Fruit fly (Drosophila melanogaster) whole organism, embryonic: Measurements from ENCODE around the gene CG11700.
A peak's percentile ranks its signal among the peaks of the same experiment; 100 is the strongest.

Experiments used
- ATbp ChIP-seq: fragments of 200-800 bp; sonication (Bioruptor generic); optimal IDR thresholded peaks from 2 replicates; lab custom pipeline; 2017; ENCODE audit warnings: missing biosample characterization, mild to moderate bottlenecking, missing genetic modification characterization, missing genetic modification reagents
- Blimp-1 ChIP-seq: fragments of 200-800 bp; sonication (Bioruptor generic); optimal IDR thresholded peaks from 3 replicates; lab custom pipeline; 2018; ENCODE audit warnings: missing biosample characterization, missing genetic modification characterization, mild to moderate bottlenecking, moderate library complexity, missing genetic modification reagents
- CG1024 ChIP-seq: fragments of 200-800 bp; sonication (Bioruptor generic); IDR thresholded peaks from 2 replicates; pipeline ENCODE4 v1.3.6; 2022; ENCODE audit warnings: missing biosample characterization, missing genetic modification characterization
- CG10267 ChIP-seq: fragments of 200-800 bp; sonication (Bioruptor generic); optimal IDR thresholded peaks from 2 replicates; lab custom pipeline; 2018; ENCODE audit warnings: missing biosample characterization, mild to moderate bottlenecking, missing genetic modification characterization, moderate library complexity
- CG10431 ChIP-seq: fragments of 200-800 bp; sonication (Bioruptor generic); optimal IDR thresholded peaks from 3 replicates; lab custom pipeline; 2018; ENCODE audit warnings: missing biosample characterization, mild to moderate bottlenecking, missing genetic modification characterization
- CG11398 ChIP-seq: fragments of 200-800 bp; sonication (Bioruptor generic); optimal IDR thresholded peaks from 2 replicates; lab custom pipeline; 2016; ENCODE audit warnings: missing biosample characterization, missing genetic modification characterization
- CG13287 ChIP-seq: fragments of 200-800 bp; sonication (Bioruptor generic); IDR thresholded peaks from 2 replicates; pipeline ENCODE4 v1.3.6; 2022; ENCODE audit warnings: missing biosample characterization, missing genetic modification characterization; ENCODE audit not compliant: partially characterized antibody
- CG13296 ChIP-seq: fragments of 200-800 bp; sonication (Bioruptor generic); optimal IDR thresholded peaks from 3 replicates; lab custom pipeline; 2018; ENCODE audit warnings: missing biosample characterization, mild to moderate bottlenecking, missing genetic modification characterization
- CG17328 ChIP-seq: fragments of 200-800 bp; sonication (Bioruptor generic); IDR thresholded peaks from 2 replicates; pipeline ENCODE4 v1.3.6; 2022; ENCODE audit warnings: missing biosample characterization, missing genetic modification characterization
- CG1832 ChIP-seq: fragments of 200-800 bp; sonication (Bioruptor generic); optimal IDR thresholded peaks from 2 replicates; lab custom pipeline; 2017; ENCODE audit warnings: missing biosample characterization, mild to moderate bottlenecking, missing genetic modification characterization, inconsistent platforms
- CG2120 ChIP-seq: fragments of 200-800 bp; sonication (Bioruptor generic); optimal IDR thresholded peaks from 3 replicates; lab custom pipeline; 2016; ENCODE audit warnings: missing biosample characterization, missing genetic modification characterization
- CG2678 ChIP-seq: fragments of 200-800 bp; sonication (Bioruptor generic); optimal IDR thresholded peaks from 3 replicates; lab custom pipeline; 2019; ENCODE audit warnings: missing biosample characterization, mild to moderate bottlenecking, missing genetic modification characterization, moderate library complexity
- CG2712 ChIP-seq: fragments of 200-800 bp; optimal IDR thresholded peaks from 3 replicates; lab custom pipeline; 2019; ENCODE audit warnings: missing biosample characterization, mild to moderate bottlenecking, missing genetic modification characterization, moderate library complexity
- CG2875 ChIP-seq: fragments of 200-800 bp; sonication (Bioruptor generic); optimal IDR thresholded peaks from 2 replicates; lab custom pipeline; 2017; ENCODE audit warnings: missing biosample characterization, mild to moderate bottlenecking, missing genetic modification characterization, missing genetic modification reagents
- CG30403 ChIP-seq: fragments of 200-800 bp; sonication (Bioruptor generic); optimal IDR thresholded peaks from 3 replicates; lab custom pipeline; 2016; ENCODE audit warnings: missing biosample characterization, missing genetic modification characterization
- CG33557 ChIP-seq: fragments of 200-800 bp; sonication (Bioruptor generic); optimal IDR thresholded peaks from 2 replicates; lab custom pipeline; 2019; ENCODE audit warnings: missing biosample characterization, mild to moderate bottlenecking, missing genetic modification characterization, moderate library complexity
- CG4360 ChIP-seq: fragments of 200-800 bp; sonication (Bioruptor generic); IDR thresholded peaks from 2 replicates; pipeline ENCODE4 v1.3.6; 2022; ENCODE audit warnings: missing biosample characterization, missing genetic modification characterization
- CG4820 ChIP-seq: fragments of 200-800 bp; sonication (Bioruptor generic); optimal IDR thresholded peaks from 3 replicates; lab custom pipeline; 2016; ENCODE audit warnings: missing biosample characterization, missing genetic modification characterization
- CG7357 ChIP-seq: fragments of 200-800 bp; sonication (Bioruptor generic); IDR thresholded peaks from 3 replicates; pipeline ENCODE4 v1.3.6; 2022; ENCODE audit warnings: missing biosample characterization, missing genetic modification characterization
- CG7839 ChIP-seq: fragments of 200-800 bp; sonication (Bioruptor generic); optimal IDR thresholded peaks from 3 replicates; lab custom pipeline; 2018; ENCODE audit warnings: missing biosample characterization, mild to moderate bottlenecking, missing genetic modification characterization, moderate library complexity
- CG8290 ChIP-seq, 3 experiments: fragments of 200-800 bp; sonication (Bioruptor generic); optimal IDR thresholded peaks; 2 replicates each; lab custom pipeline; 2016 to 2019; ENCODE audit warnings: missing biosample characterization in 3 of 3, missing genetic modification characterization in 3 of 3, mild to moderate bottlenecking in 2 of 3, moderate library complexity in 1 of 3
- CrebB ChIP-seq: fragments of 200-800 bp; sonication (Bioruptor generic); optimal IDR thresholded peaks from 3 replicates; lab custom pipeline; 2018; ENCODE audit warnings: missing biosample characterization, mild to moderate bottlenecking, missing genetic modification characterization
- Dad ChIP-seq: fragments of 200-800 bp; sonication (Bioruptor generic); optimal IDR thresholded peaks from 3 replicates; lab custom pipeline; 2016; ENCODE audit warnings: missing biosample characterization, missing genetic modification characterization
- HLHmδ ChIP-seq: fragments of 200-800 bp; sonication (Bioruptor generic); optimal IDR thresholded peaks from 2 replicates; lab custom pipeline; 2018; ENCODE audit warnings: missing biosample characterization, mild to moderate bottlenecking, missing genetic modification characterization, moderate library complexity
- Hsf ChIP-seq: fragments of 200-800 bp; sonication (Bioruptor generic); optimal IDR thresholded peaks from 3 replicates; lab custom pipeline; 2016; ENCODE audit warnings: missing biosample characterization, missing genetic modification characterization
- Lhr ChIP-seq: fragments of 200-800 bp; sonication (Bioruptor generic); optimal IDR thresholded peaks from 3 replicates; lab custom pipeline; 2017; ENCODE audit warnings: mild to moderate bottlenecking, missing biosample characterization, missing genetic modification reagents, missing genetic modification characterization
- Meics ChIP-seq: fragments of 200-800 bp; sonication (Bioruptor generic); optimal IDR thresholded peaks from 2 replicates; lab custom pipeline; 2017; ENCODE audit warnings: missing biosample characterization, mild to moderate bottlenecking, missing genetic modification characterization
- Mrtf ChIP-seq: fragments of 200-800 bp; sonication (Bioruptor generic); IDR thresholded peaks from 3 replicates; pipeline ENCODE4 v1.3.6; 2022; ENCODE audit warnings: missing biosample characterization, missing genetic modification characterization
- NfI ChIP-seq: fragments of 200-800 bp; sonication (Bioruptor generic); optimal IDR thresholded peaks from 3 replicates; lab custom pipeline; 2018; ENCODE audit warnings: missing biosample characterization, mild to moderate bottlenecking, missing genetic modification characterization, moderate library complexity
- Oaz ChIP-seq: fragments of 200-800 bp; sonication (Bioruptor generic); IDR thresholded peaks from 2 replicates; pipeline ENCODE4 v1.3.6; 2022; ENCODE audit warnings: missing biosample characterization, missing genetic modification characterization
- Six4 ChIP-seq: fragments of 200-800 bp; sonication (Bioruptor generic); optimal IDR thresholded peaks from 2 replicates; lab custom pipeline; 2016; ENCODE audit warnings: missing biosample characterization, missing genetic modification characterization
- Sox102F ChIP-seq: fragments of 200-800 bp; sonication (Bioruptor generic); optimal IDR thresholded peaks from 2 replicates; lab custom pipeline; 2018; ENCODE audit warnings: missing biosample characterization, mild to moderate bottlenecking, missing genetic modification characterization, moderate library complexity
- Taf1 ChIP-seq: fragments of 200-800 bp; sonication (Bioruptor generic); IDR thresholded peaks from 2 replicates; pipeline ENCODE4 v1.3.6; 2022; ENCODE audit warnings: missing biosample characterization, missing genetic modification characterization
- Vsx1 ChIP-seq: fragments of 200-800 bp; sonication (Bioruptor generic); optimal IDR thresholded peaks from 2 replicates; lab custom pipeline; 2017; ENCODE audit warnings: missing biosample characterization, mild to moderate bottlenecking, missing genetic modification characterization, missing genetic modification reagents
- btn ChIP-seq: fragments of 200-800 bp; sonication (Bioruptor generic); optimal IDR thresholded peaks from 2 replicates; lab custom pipeline; 2016; ENCODE audit warnings: missing biosample characterization, missing genetic modification characterization
- cg ChIP-seq: fragments of 200-800 bp; sonication (Bioruptor generic); optimal IDR thresholded peaks from 3 replicates; lab custom pipeline; 2019; ENCODE audit warnings: missing biosample characterization, mild to moderate bottlenecking, missing genetic modification characterization, moderate library complexity
- chinmo ChIP-seq: fragments of 200-800 bp; sonication (Bioruptor generic); IDR thresholded peaks from 4 replicates; pipeline ENCODE4 v1.3.6; 2022; ENCODE audit warnings: missing biosample characterization, missing genetic modification characterization; ENCODE audit not compliant: partially characterized antibody
- chm ChIP-seq: fragments of 200-800 bp; sonication (Bioruptor generic); IDR thresholded peaks from 2 replicates; pipeline ENCODE4 v1.3.6; 2022; ENCODE audit warnings: missing biosample characterization, missing genetic modification characterization
- ci ChIP-seq: fragments of 200-800 bp; sonication (Bioruptor generic); IDR thresholded peaks from 3 replicates; pipeline ENCODE4 v1.3.6; 2022; ENCODE audit warnings: missing biosample characterization, missing genetic modification characterization
- crol ChIP-seq: fragments of 200-800 bp; sonication (Bioruptor generic); IDR thresholded peaks from 2 replicates; pipeline ENCODE4 v1.3.6; 2022; ENCODE audit warnings: missing biosample characterization, missing genetic modification characterization
- ems ChIP-seq: fragments of 200-800 bp; sonication (Bioruptor generic); optimal IDR thresholded peaks from 3 replicates; lab custom pipeline; 2016; ENCODE audit warnings: missing biosample characterization, missing genetic modification characterization
- gfzf ChIP-seq: fragments of 200-800 bp; sonication (Bioruptor generic); optimal IDR thresholded peaks from 2 replicates; lab custom pipeline; 2016; ENCODE audit warnings: missing biosample characterization, mild to moderate bottlenecking, missing genetic modification characterization, moderate library complexity
- ham ChIP-seq: fragments of 200-800 bp; sonication (Bioruptor generic); IDR thresholded peaks from 2 replicates; pipeline ENCODE4 v1.3.6; 2022; ENCODE audit warnings: missing biosample characterization, missing genetic modification characterization
- hkb ChIP-seq, 2 experiments: fragments of 200-800 bp in 1 of 2; fragments of >200 bp in 1 of 2; sonication (Bioruptor generic) in 1 of 2; IDR thresholded peaks in 1 of 2; optimal IDR thresholded peaks in 1 of 2; 2 replicates each; pipeline versions ENCODE4 v1.3.6 to Lab custom; 2017 to 2022; ENCODE audit warnings: missing biosample characterization in 1 of 2, missing genetic modification characterization in 1 of 2
- lola ChIP-seq, 3 experiments: fragments of >200 bp in 2 of 3; fragments of 200-800 bp in 1 of 3; sonication (Bioruptor generic) in 1 of 3; optimal IDR thresholded peaks; 2 replicates each; lab custom pipeline; 2017 to 2019; ENCODE audit warnings: missing biosample characterization in 3 of 3, missing genetic modification characterization in 3 of 3, mild to moderate bottlenecking in 1 of 3, moderate library complexity in 1 of 3
- salm ChIP-seq: fragments of 200-800 bp; sonication (Bioruptor generic); optimal IDR thresholded peaks from 2 replicates; lab custom pipeline; 2018; ENCODE audit warnings: missing biosample characterization, mild to moderate bottlenecking, missing genetic modification characterization
- tin ChIP-seq: fragments of 200-800 bp; sonication (Bioruptor generic); optimal IDR thresholded peaks from 3 replicates; lab custom pipeline; 2016; ENCODE audit warnings: missing biosample characterization, missing genetic modification characterization
- tup ChIP-seq: fragments of 200-800 bp; sonication (Bioruptor generic); optimal IDR thresholded peaks from 2 replicates; lab custom pipeline; 2016; ENCODE audit warnings: missing biosample characterization, mild to moderate bottlenecking, missing genetic modification characterization, moderate library complexity
- wdn ChIP-seq: fragments of 200-800 bp; sonication (Bioruptor generic); IDR thresholded peaks from 2 replicates; pipeline ENCODE4 v1.3.6; 2022; ENCODE audit warnings: missing biosample characterization, missing genetic modification characterization
- zen ChIP-seq: fragments of 200-800 bp; sonication (Bioruptor generic); optimal IDR thresholded peaks from 3 replicates; lab custom pipeline; 2018; ENCODE audit warnings: missing biosample characterization, mild to moderate bottlenecking, missing genetic modification characterization, moderate library complexity

The CG11700 gene

dm6 chrX:6253701-6254100, 29.7 kb downstream of the CG11700 start (continued):
- TF ChIP-seq CG13296 (GFP tag; lab: Kevin White, UChicago) (peak; percentile 13), Dad (no peak), Vsx1 (GFP tag; lab: Kevin White, UChicago) (no peak), CG10431 (GFP tag; lab: Kevin White, UChicago) (no peak), wdn (GFP tag; lab: Robert Waterston, UW) (no peak), CG2678 (tag; lab: Kevin White, UChicago) (peak; percentile 20), CG7839 (tag; lab: Kevin White, UChicago) (no peak), crol (GFP tag; lab: Robert Waterston, UW) (no peak), CG7357 (GFP tag; lab: Robert Waterston, UW) (no peak), Six4 (GFP tag; lab: Kevin White, UChicago) (no peak), hkb (optimal IDR thresholded peaks at IDR 0.05; lab: Kevin White, UChicago) (no peak), hkb (GFP tag; IDR thresholded peaks at IDR 0.05; lab: Robert Waterston, UW) (no peak), salm (tag; lab: Kevin White, UChicago) (peak; percentile 27), tin (GFP tag; lab: Kevin White, UChicago) (no peak), CG13287 (GFP tag; lab: Robert Waterston, UW) (no peak), Hsf (GFP tag; lab: Kevin White, UChicago) (no peak), zen (peak; percentile 57), CG10267 (tag; lab: Kevin White, UChicago) (no peak), Oaz (GFP tag; lab: Robert Waterston, UW) (no peak), NfI (GFP tag; lab: Kevin White, UChicago) (no peak), ci (GFP tag; lab: Robert Waterston, UW) (0 out of 3 replicates have a peak, but pooled peaks have one; percentile 27), Blimp-1 (GFP tag; lab: Kevin White, UChicago) (no peak), CG30403 (no peak), CG11398 (GFP tag; lab: Kevin White, UChicago) (no peak), CG2712 (tag; lab: Kevin White, UChicago) (no peak), cg (GFP tag; lab: Kevin White, UChicago) (peak; percentile 40), chinmo (0 out of 4 replicates have a peak, but pooled peaks have one; percentile 38), tup (GFP tag; lab: Kevin White, UChicago) (no peak), Sox102F (GFP tag; lab: Kevin White, UChicago) (peak; percentile 12), Taf1 (GFP tag; lab: Robert Waterston, UW) (no peak), ems (GFP tag; lab: Kevin White, UChicago) (no peak), CG17328 (no peak), Lhr (GFP tag; lab: Kevin White, UChicago) (no peak), ham (GFP tag; lab: Robert Waterston, UW) (no peak), CG4360 (no peak), CG2120 (GFP tag; lab: Kevin White, UChicago) (no peak), CrebB (tag; lab: Kevin White, UChicago) (peak; percentile 8), ATbp (GFP tag; lab: Kevin White, UChicago) (peak; percentile 54), btn (GFP tag; lab: Kevin White, UChicago) (no peak), CG1832 (no peak), Mrtf (GFP tag; lab: Robert Waterston, UW) (no peak), lola (GFP tag; optimal IDR thresholded peaks at IDR 0.05; lab: Kevin White, UChicago) (no peak), CG4820 (GFP tag; lab: Kevin White, UChicago) (no peak), CG33557 (GFP tag; lab: Kevin White, UChicago) (no peak), HLHmδ (GFP tag; lab: Kevin White, UChicago) (no peak), Meics (GFP tag; lab: Kevin White, UChicago) (no peak), CG1024 (GFP tag; lab: Robert Waterston, UW) (0 out of 2 replicates have a peak, but pooled peaks have one; percentile 11), gfzf (GFP tag; lab: Kevin White, UChicago) (no peak), chm (GFP tag; lab: Robert Waterston, UW) (no peak), CG8290 (GFP tag; optimal IDR thresholded peaks at IDR 0.05; lab: Kevin White, UChicago) (no peak), CG8290 (tag; optimal IDR thresholded peaks at IDR 0.05; lab: Kevin White, UChicago) (no peak), CG2875 (GFP tag; lab: Kevin White, UChicago) (peak; percentile 6)
